Worm (Caenorhabditis elegans) whole organism, L4/young adult: ENCODE data around the gene srh-252.

Experiments
- dao-5 ChIP-seq: sonication (generic microtip); optimal IDR thresholded peaks from 2 replicates; lab custom pipeline; 2016; ENCODE audit warnings: missing genotype, missing genetic modification characterization, moderate library complexity, missing compliant biosample characterization
- him-1 ChIP-seq: sonication (generic microtip); optimal IDR thresholded peaks from 2 replicates; lab custom pipeline; 2016; ENCODE audit warnings: missing genotype, missing genetic modification reagents, missing genetic modification characterization, missing compliant biosample characterization

DNA sequence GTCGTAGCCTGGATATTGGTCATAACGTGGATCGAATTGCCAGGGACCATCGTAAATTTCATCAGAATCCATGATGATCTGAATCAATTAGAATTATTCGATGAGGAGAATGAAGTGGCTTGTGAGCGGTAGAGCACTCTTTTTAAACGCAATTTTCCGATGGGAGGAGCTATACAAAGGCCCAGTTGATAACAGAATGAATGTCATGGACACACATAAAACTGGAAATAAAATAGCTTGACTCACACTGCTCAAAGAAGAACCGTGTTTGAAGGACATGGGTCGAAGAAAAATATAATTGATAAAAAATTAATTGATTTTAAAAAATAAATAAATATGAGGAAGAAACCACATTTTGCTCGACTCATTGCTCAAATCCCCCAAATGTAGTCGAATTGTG is 15.2 kb downstream of the srh-252 start, which contains the start of gene Y68A4A.13:
- TF ChIP-seq him-1 (no peak), dao-5 (no peak)
